Fruit fly (Drosophila melanogaster): ENCODE data around the gene CG45067.

DNA sequence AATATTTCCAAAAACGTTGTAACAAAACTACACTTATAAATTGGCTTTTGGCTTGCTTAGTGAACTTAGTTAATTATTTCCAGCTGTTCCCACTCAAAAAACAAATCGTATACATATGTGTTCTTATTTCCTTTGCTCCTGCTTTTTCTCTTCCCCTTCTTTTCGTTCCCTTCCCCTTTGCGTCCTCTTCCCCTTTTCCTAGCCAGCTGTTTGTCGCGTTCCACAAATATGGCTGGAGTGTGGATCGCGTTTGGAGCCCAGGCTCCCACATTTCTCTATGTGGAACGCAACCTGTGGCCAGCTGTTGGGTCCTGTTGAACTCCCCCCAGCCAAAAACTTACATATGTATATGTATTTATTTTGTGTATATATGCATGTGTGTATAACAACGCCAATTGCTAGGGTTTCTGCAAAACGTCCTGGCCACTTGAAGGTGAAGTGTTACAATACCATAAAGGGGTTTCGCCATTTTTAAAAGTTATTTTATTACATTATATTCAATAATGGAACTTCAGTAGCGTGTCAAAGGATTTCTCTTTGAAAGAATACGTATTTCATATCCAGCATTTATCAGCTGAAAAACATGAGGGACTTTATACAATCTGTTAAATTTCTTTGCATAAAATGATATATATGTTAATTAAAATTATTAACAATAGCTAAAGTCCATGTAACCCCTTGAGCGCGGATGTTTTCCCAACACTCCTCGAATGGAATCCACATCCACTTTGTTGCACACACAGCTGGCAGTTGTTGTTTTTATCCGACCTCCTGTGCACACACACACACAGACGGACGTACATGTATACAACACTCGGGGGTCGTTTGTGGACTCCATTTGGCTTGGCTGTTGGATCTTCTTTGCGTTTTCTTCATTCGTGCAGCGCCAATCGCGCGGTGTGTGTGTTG, 42.3 kb downstream of the CG45067 start:
- TF ChIP-seq mld (GFP tag; IDR thresholded peaks at IDR 0.05; ENCODE audit: partially characterized antibody) (no peak), croc (GFP tag; conservative IDR thresholded peaks at IDR 0.05) (no peak)

Data from whole organism, embryonic.